Worm (Caenorhabditis elegans) whole organism, L4 larva: Measurements from ENCODE around the gene rnp-9.

Experiments
- F26F4.8 ChIP-seq: fragments of 200-800 bp; sonication (Bioruptor generic); conservative IDR thresholded peaks from 2 replicates; pipeline ENCODE4 v1.3.6; 2022; ENCODE audit warnings: missing genetic modification characterization, missing compliant biosample characterization
- Y48G9A.11 ChIP-seq: fragments of 200-800 bp; sonication (Bioruptor generic); IDR thresholded peaks from 2 replicates; pipeline ENCODE4 v1.3.6; 2022; ENCODE audit warnings: missing genetic modification reagents, missing genetic modification characterization, missing compliant biosample characterization
- ZK337.2 ChIP-seq: fragments of 200-800 bp; sonication (Bioruptor generic); IDR thresholded peaks from 2 replicates; pipeline ENCODE4 v1.3.6; 2022; ENCODE audit warnings: missing genetic modification reagents, missing genetic modification characterization, missing compliant biosample characterization
- ZK546.5 ChIP-seq, 2 experiments: sonication (generic microtip); optimal IDR thresholded peaks; 2 replicates each; lab custom pipeline; 2017; ENCODE audit warnings: missing biosample characterization in 2 of 2, missing genetic modification characterization in 2 of 2
- aha-1 ChIP-seq: fragments of 150-350 bp; peaks from one replicate; lab custom pipeline; 2014; ENCODE audit warnings: missing biosample characterization, missing genetic modification characterization
- ama-1 ChIP-seq: fragments of 150-350 bp; optimal IDR thresholded peaks from 2 replicates; lab custom pipeline; 2014; ENCODE audit warnings: inconsistent platforms, mixed read lengths
- arid-1 ChIP-seq: fragments of 200-800 bp; sonication (Bioruptor generic); conservative IDR thresholded peaks from 2 replicates; pipeline ENCODE4 v1.3.6; 2022; ENCODE audit warnings: missing genetic modification reagents, missing genetic modification characterization, missing compliant biosample characterization
- attf-4 ChIP-seq: sonication (generic microtip); optimal IDR thresholded peaks from 3 replicates; lab custom pipeline; 2017; ENCODE audit warnings: missing biosample characterization, missing genetic modification characterization
- ceh-20 ChIP-seq: fragments of 200-800 bp; sonication (Bioruptor generic); IDR thresholded peaks from 2 replicates; pipeline ENCODE4 v1.3.6; 2022; ENCODE audit warnings: missing genetic modification reagents, missing genetic modification characterization, missing compliant biosample characterization
- ceh-28 ChIP-seq: fragments of 150-350 bp; optimal IDR thresholded peaks from 2 replicates; lab custom pipeline; 2014; ENCODE audit warnings: missing biosample characterization, missing genetic modification reagents, missing genetic modification characterization
- ceh-32 ChIP-seq: sonication (generic microtip); optimal IDR thresholded peaks from 2 replicates; lab custom pipeline; 2016; ENCODE audit warnings: mild to moderate bottlenecking, missing genetic modification characterization, missing compliant biosample characterization; ENCODE audit not compliant: poor library complexity
- ceh-44 ChIP-seq: fragments of 200-800 bp; sonication (Bioruptor generic); IDR thresholded peaks from 2 replicates; pipeline ENCODE4 v1.3.6; 2022; ENCODE audit warnings: missing genetic modification reagents, missing genetic modification characterization, missing compliant biosample characterization
- cey-2 ChIP-seq: sonication (generic microtip); optimal IDR thresholded peaks from 3 replicates; lab custom pipeline; 2017; ENCODE audit warnings: missing genetic modification characterization, mild to moderate bottlenecking, missing compliant biosample characterization, antibody characterized with exemption, borderline replicate concordance; ENCODE audit not compliant: insufficient read depth
- daf-12 ChIP-seq: fragments of 150-350 bp; optimal IDR thresholded peaks from 2 replicates; lab custom pipeline; 2014; ENCODE audit warnings: missing biosample characterization, missing genetic modification reagents, missing genetic modification characterization
- daf-16 ChIP-seq, 3 experiments: sonication (generic microtip); optimal IDR thresholded peaks; 2 replicates each; lab custom pipeline; 2016 to 2017; ENCODE audit warnings: missing genetic modification characterization in 3 of 3, missing genetic modification reagents in 3 of 3, mild to moderate bottlenecking in 2 of 3, missing compliant biosample characterization in 2 of 3, missing biosample characterization in 1 of 3, moderate library complexity in 1 of 3
- dmd-8 ChIP-seq: fragments of 200-800 bp; sonication (Bioruptor generic); IDR thresholded peaks from 2 replicates; pipeline ENCODE4 v1.3.6; 2022; ENCODE audit warnings: missing genetic modification characterization, missing compliant biosample characterization
- dve-1 ChIP-seq: sonication (generic microtip); optimal IDR thresholded peaks from 2 replicates; lab custom pipeline; 2017; ENCODE audit warnings: antibody characterized with exemption, mild to moderate bottlenecking, missing genetic modification characterization, missing compliant biosample characterization; ENCODE audit not compliant: insufficient read depth
- fos-1 ChIP-seq: fragments of 150-350 bp; optimal IDR thresholded peaks from 2 replicates; lab custom pipeline; 2014; ENCODE audit warnings: missing biosample characterization, missing genetic modification characterization
- gei-8 ChIP-seq: fragments of 200-800 bp; sonication (Bioruptor generic); optimal IDR thresholded peaks from 2 replicates; lab custom pipeline; 2018; ENCODE audit warnings: mild to moderate bottlenecking, missing genetic modification characterization, missing compliant biosample characterization
- hlh-11 ChIP-seq: fragments of 200-800 bp; sonication (Bioruptor generic); optimal IDR thresholded peaks from 2 replicates; lab custom pipeline; 2018; ENCODE audit warnings: mild to moderate bottlenecking, missing genetic modification characterization, missing compliant biosample characterization
- hmg-1.1 ChIP-seq: fragments of 200-800 bp; sonication (Bioruptor generic); IDR thresholded peaks from 2 replicates; pipeline ENCODE4 v1.3.6; 2022; ENCODE audit warnings: missing genetic modification reagents, missing genetic modification characterization, missing compliant biosample characterization
- jun-1 ChIP-seq: fragments of 150-350 bp; optimal IDR thresholded peaks from 2 replicates; lab custom pipeline; 2014; ENCODE audit warnings: missing biosample characterization, missing genetic modification reagents, missing genetic modification characterization
- lim-7 ChIP-seq: fragments of 200-800 bp; sonication (Bioruptor generic); IDR thresholded peaks from 2 replicates; pipeline ENCODE4 v1.3.6; 2022; ENCODE audit warnings: missing genetic modification characterization, missing compliant biosample characterization
- lin-13 ChIP-seq: fragments of 150-350 bp; optimal IDR thresholded peaks from 2 replicates; lab custom pipeline; 2014; ENCODE audit warnings: missing biosample characterization, missing genetic modification reagents, missing genetic modification characterization
- lin-15B ChIP-seq: fragments of 150-350 bp; sonication (generic microtip); optimal IDR thresholded peaks from 3 replicates; lab custom pipeline; 2014; ENCODE audit warnings: missing biosample characterization, missing genetic modification characterization
- lin-38 ChIP-seq: fragments of 200-800 bp; sonication (Bioruptor generic); IDR thresholded peaks from 2 replicates; pipeline ENCODE4 v1.3.6; 2022; ENCODE audit warnings: missing genetic modification reagents, missing genetic modification characterization, missing compliant biosample characterization
- lin-39 ChIP-seq: fragments of 150-350 bp; optimal IDR thresholded peaks from 2 replicates; lab custom pipeline; 2014; ENCODE audit warnings: missing biosample characterization, missing genetic modification reagents, missing genetic modification characterization
- madf-5 ChIP-seq, 2 experiments: fragments of 200-800 bp; sonication (Bioruptor generic); IDR thresholded peaks; 2 replicates each; pipeline ENCODE4 v1.3.6; 2022; ENCODE audit warnings: missing compliant biosample characterization in 2 of 2, missing genetic modification characterization in 2 of 2
- madf-9 ChIP-seq: fragments of 200-800 bp; sonication (Bioruptor generic); conservative IDR thresholded peaks from 2 replicates; pipeline ENCODE4 v1.3.6; 2022; ENCODE audit warnings: missing genetic modification reagents, missing genetic modification characterization, missing compliant biosample characterization
- mdt-29 ChIP-seq: fragments of 200-800 bp; sonication (Bioruptor generic); IDR thresholded peaks from 2 replicates; pipeline ENCODE4 v1.3.6; 2022; ENCODE audit warnings: missing genetic modification reagents, missing genetic modification characterization, missing compliant biosample characterization
- mxl-2 ChIP-seq: fragments of 200-800 bp; sonication (Bioruptor generic); conservative IDR thresholded peaks from 2 replicates; pipeline ENCODE4 v1.3.6; 2022; ENCODE audit warnings: missing genetic modification reagents, missing genetic modification characterization, missing compliant biosample characterization
- mxl-3 ChIP-seq: fragments of 200-800 bp; sonication (Bioruptor generic); optimal IDR thresholded peaks from 2 replicates; lab custom pipeline; 2018; ENCODE audit warnings: mild to moderate bottlenecking, missing genetic modification characterization, missing compliant biosample characterization
- nhr-11 ChIP-seq: fragments of 150-350 bp; optimal IDR thresholded peaks from 2 replicates; lab custom pipeline; 2014; ENCODE audit warnings: missing biosample characterization, missing genetic modification characterization
- nhr-25 ChIP-seq: sonication (generic microtip); optimal IDR thresholded peaks from 2 replicates; lab custom pipeline; 2017; ENCODE audit warnings: missing genetic modification characterization, mild to moderate bottlenecking, missing compliant biosample characterization, antibody characterized with exemption, moderate library complexity, borderline replicate concordance; ENCODE audit not compliant: insufficient read depth
- nhr-28 ChIP-seq: fragments of 150-350 bp; optimal IDR thresholded peaks from 2 replicates; lab custom pipeline; 2014; ENCODE audit warnings: missing biosample characterization, missing genetic modification characterization
- nhr-41 ChIP-seq: fragments of 200-800 bp; sonication (Bioruptor generic); IDR thresholded peaks from 2 replicates; pipeline ENCODE4 v1.3.6; 2022; ENCODE audit warnings: missing genetic modification reagents, missing genetic modification characterization, missing compliant biosample characterization
- nhr-42 ChIP-seq: fragments of 200-800 bp; sonication (Bioruptor generic); IDR thresholded peaks from 2 replicates; pipeline ENCODE4 v1.3.6; 2022; ENCODE audit warnings: missing genetic modification characterization, missing compliant biosample characterization
- nhr-6 ChIP-seq: fragments of 150-350 bp; optimal IDR thresholded peaks from 2 replicates; lab custom pipeline; 2014; ENCODE audit warnings: missing biosample characterization, missing genetic modification characterization
- php-3 ChIP-seq: fragments of 200-800 bp; sonication (Bioruptor generic); IDR thresholded peaks from 2 replicates; pipeline ENCODE4 v1.3.6; 2022; ENCODE audit warnings: missing genetic modification reagents, missing genetic modification characterization, missing compliant biosample characterization
- skn-1 ChIP-seq: fragments of 150-350 bp; optimal IDR thresholded peaks from 2 replicates; lab custom pipeline; 2014; ENCODE audit warnings: missing biosample characterization, missing genetic modification characterization
- snpc-4 ChIP-seq: fragments of 150-350 bp; optimal IDR thresholded peaks from 2 replicates; lab custom pipeline; 2014; ENCODE audit warnings: missing biosample characterization, missing genetic modification characterization
- spr-3 ChIP-seq: fragments of 200-800 bp; sonication (Bioruptor generic); optimal IDR thresholded peaks from 2 replicates; lab custom pipeline; 2018; ENCODE audit warnings: mild to moderate bottlenecking, missing genetic modification characterization, missing compliant biosample characterization
- tra-1 ChIP-seq: fragments of 200-800 bp; sonication (Bioruptor generic); IDR thresholded peaks from 2 replicates; pipeline ENCODE4 v1.3.6; 2022; ENCODE audit warnings: missing genetic modification reagents, missing genetic modification characterization, missing compliant biosample characterization
- unc-130 ChIP-seq: sonication (generic microtip); optimal IDR thresholded peaks from 2 replicates; lab custom pipeline; 2016; ENCODE audit warnings: missing genetic modification reagents, missing genetic modification characterization, missing compliant biosample characterization
- unc-39 ChIP-seq: sonication (generic microtip); optimal IDR thresholded peaks from 2 replicates; lab custom pipeline; 2017; ENCODE audit warnings: missing biosample characterization, missing genetic modification characterization
- unc-62 ChIP-seq, 3 experiments: fragments of 150-350 bp in 1 of 3; sonication (generic microtip); optimal IDR thresholded peaks in 2 of 3; peaks in 1 of 3; 1 replicate in 1 of 3; 2 replicates in 2 of 3; lab custom pipeline; 2014 to 2017; ENCODE audit warnings: missing biosample characterization in 3 of 3, missing genetic modification characterization in 3 of 3, missing genetic modification reagents in 3 of 3, missing genotype in 1 of 3
- zag-1 ChIP-seq: fragments of 150-350 bp; optimal IDR thresholded peaks from 2 replicates; lab custom pipeline; 2014; ENCODE audit warnings: missing biosample characterization, missing genetic modification characterization
- zfp-3 ChIP-seq: fragments of 200-800 bp; sonication (Bioruptor generic); conservative IDR thresholded peaks from 2 replicates; pipeline ENCODE4 v1.3.6; 2022; ENCODE audit warnings: missing genetic modification reagents, missing genetic modification characterization, missing compliant biosample characterization
- zip-11 ChIP-seq: fragments of 200-800 bp; sonication (Bioruptor generic); IDR thresholded peaks from 2 replicates; pipeline ENCODE4 v1.3.6; 2022; ENCODE audit warnings: missing genetic modification characterization, missing compliant biosample characterization
- zip-2 ChIP-seq: fragments of 150-350 bp; optimal IDR thresholded peaks from 2 replicates; lab custom pipeline; 2014; ENCODE audit warnings: missing biosample characterization, missing genetic modification characterization

The rnp-9 gene

ce11 chrX:10146592-10146991, 20.5 kb upstream of the rnp-9 start, which contains the start of gene unc-115 (continued):
- TF ChIP-seq attf-4 (tag; lab: Kevin White, UChicago) (no peak), mxl-2 (GFP tag; lab: Robert Waterston, UW) (no peak), hmg-1.1 (GFP tag; lab: Robert Waterston, UW) (peak; percentile 94), dve-1 (peak; percentile 73), F26F4.8 (GFP tag; lab: Robert Waterston, UW) (no peak), lin-13 (peak; percentile 72), unc-130 (GFP tag; lab: Kevin White, UChicago) (no peak), nhr-6 (tag; lab: Kevin White, UChicago) (peak; percentile 63), nhr-41 (GFP tag; lab: Robert Waterston, UW) (no peak), nhr-42 (GFP tag; lab: Robert Waterston, UW) (0 out of 2 replicates have a peak, but pooled peaks have one; percentile 22), zip-11 (no peak), ZK546.5 (tag; optimal IDR thresholded peaks at IDR 0.05; lab: Kevin White, UChicago) (no peak), nhr-25 (tag; lab: Kevin White, UChicago) (peak; percentile 44), Y48G9A.11 (GFP tag; lab: Robert Waterston, UW) (no peak), ceh-28 (tag; lab: Kevin White, UChicago) (peak; percentile 78), zag-1 (no peak), lim-7 (GFP tag; lab: Robert Waterston, UW) (no peak), snpc-4 (tag; lab: Kevin White, UChicago) (peak; percentile 6), nhr-11 (tag; lab: Kevin White, UChicago) (peak; percentile 43), madf-5 (GFP tag; IDR thresholded peaks at IDR 0.05; lab: Robert Waterston, UW) (0 out of 4 replicates have a peak, but pooled peaks of 1 of the 2 experiments have one; percentile 43), aha-1 (tag; lab: Kevin White, UChicago) (peak; percentile 96), unc-62 (GFP tag; optimal IDR thresholded peaks at IDR 0.05 in 1 of 2; lab: Kevin White, UChicago) (peak in 1 of 2 experiments; percentile 96), unc-62 (tag; optimal IDR thresholded peaks at IDR 0.05; lab: Kevin White, UChicago) (no peak), lin-15B (tag; lab: Kevin White, UChicago) (no peak), gei-8 (GFP tag; lab: Kevin White, UChicago) (peak; percentile 27), ZK337.2 (GFP tag; lab: Robert Waterston, UW) (no peak), fos-1 (no peak), jun-1 (no peak), lin-39 (tag; lab: Kevin White, UChicago) (peak; percentile 67), ceh-32 (tag; lab: Kevin White, UChicago) (peak; percentile 61), daf-12 (tag; lab: Kevin White, UChicago) (no peak), arid-1 (peak; percentile 75), madf-9 (GFP tag; lab: Robert Waterston, UW) (peak; percentile 75), skn-1 (no peak), cey-2 (no peak), zip-2 (tag; lab: Kevin White, UChicago) (no peak), hlh-11 (tag; lab: Kevin White, UChicago) (peak; percentile 92), spr-3 (GFP tag; lab: Kevin White, UChicago) (no peak), unc-39 (tag; lab: Kevin White, UChicago) (no peak), mdt-29 (GFP tag; lab: Robert Waterston, UW) (no peak), zfp-3 (GFP tag; lab: Robert Waterston, UW) (0 out of 2 replicates have a peak, but pooled peaks have one; percentile 9), php-3 (peak; percentile 31; the same call in 1 of the 2 replicates), ceh-20 (GFP tag; lab: Robert Waterston, UW) (peak; percentile 76), ceh-44 (GFP tag; lab: Robert Waterston, UW) (no peak), nhr-28 (tag; lab: Kevin White, UChicago) (peak; percentile 56), ama-1 (lab: Kevin White, UChicago) (no peak), tra-1 (peak; percentile 28; the same call in 1 of the 2 replicates), mxl-3 (GFP tag; lab: Kevin White, UChicago) (peak; percentile 85), lin-38 (peak; percentile 30; the same call in 1 of the 2 replicates), dmd-8 (GFP tag; lab: Robert Waterston, UW) (peak; percentile 77; the same call in 1 of the 2 replicates), daf-16 (GFP tag; optimal IDR thresholded peaks at IDR 0.05; lab: Kevin White, UChicago) (peak in 1 of 2 experiments; percentile 20), daf-16 (tag; optimal IDR thresholded peaks at IDR 0.05; lab: Kevin White, UChicago) (peak; percentile 35)
- TF ChIP-seq, all 104 proteins: peak for 51
